Worm (Caenorhabditis elegans) whole organism, L4 larva: Measurements from ENCODE around the gene chs-2.

ENCODE experiments used
- lin-39 ChIP-seq: fragments of 150-350 bp; optimal IDR thresholded peaks from 2 replicates; lab custom pipeline; 2014; ENCODE audit warnings: missing biosample characterization, missing genetic modification reagents, missing genetic modification characterization
- snpc-4 ChIP-seq: fragments of 150-350 bp; optimal IDR thresholded peaks from 2 replicates; lab custom pipeline; 2014; ENCODE audit warnings: missing biosample characterization, missing genetic modification characterization

DNA sequence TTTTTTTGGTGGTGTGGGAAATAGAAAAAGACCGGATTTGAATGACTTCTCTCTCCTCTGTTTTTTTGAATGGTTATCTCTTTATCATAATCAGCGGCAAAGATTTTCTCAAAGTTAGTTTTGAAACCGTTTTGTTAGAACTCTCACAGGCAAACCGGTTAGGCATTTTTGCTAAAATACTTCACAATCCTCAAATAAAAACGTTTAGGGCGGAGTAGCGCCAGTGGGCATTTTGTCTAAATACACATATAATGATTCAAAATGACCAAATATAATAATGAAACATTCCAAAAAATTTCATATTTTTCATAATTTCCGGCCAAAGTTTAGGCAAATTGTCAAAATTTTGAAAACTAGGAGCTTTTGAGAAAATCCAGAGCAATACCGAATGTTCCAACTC is 20.9 kb upstream of the chs-2 start, which contains the start of gene T01D1.3:
- TF ChIP-seq snpc-4 (tag; lab: Kevin White, UChicago) (no peak), lin-39 (tag; lab: Kevin White, UChicago) (no peak)
